Worm (Caenorhabditis elegans): ENCODE data around the gene psr-1.

The psr-1 gene

DNA sequence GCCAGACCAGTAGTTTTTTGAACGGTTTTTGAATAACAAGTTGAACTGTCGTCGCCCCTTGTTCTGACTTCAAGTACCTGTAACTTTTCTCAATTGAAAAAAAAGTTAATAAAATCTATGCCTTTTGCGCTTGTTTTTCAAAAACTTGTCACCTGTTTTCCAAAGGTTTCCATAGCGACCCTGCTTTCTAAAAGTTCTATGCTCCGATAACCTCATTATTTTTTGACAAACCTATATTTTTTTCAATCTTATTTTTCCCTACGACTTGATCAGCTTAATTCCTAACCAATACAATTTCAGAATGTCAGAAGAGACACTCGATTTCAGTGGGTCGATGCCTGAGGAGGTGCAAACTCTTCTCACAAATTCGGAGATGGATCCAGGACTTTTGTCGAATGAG lies 5.7 kb upstream of the psr-1 start, which contains the start of gene F29B9.8:
TSS of gene F29B9.8 (plus strand) at position 301 of the 400 bp plus-strand sequence.
- TF ChIP-seq dao-5 (tag; optimal IDR thresholded peaks at IDR 0.05): no peak

DNA sequence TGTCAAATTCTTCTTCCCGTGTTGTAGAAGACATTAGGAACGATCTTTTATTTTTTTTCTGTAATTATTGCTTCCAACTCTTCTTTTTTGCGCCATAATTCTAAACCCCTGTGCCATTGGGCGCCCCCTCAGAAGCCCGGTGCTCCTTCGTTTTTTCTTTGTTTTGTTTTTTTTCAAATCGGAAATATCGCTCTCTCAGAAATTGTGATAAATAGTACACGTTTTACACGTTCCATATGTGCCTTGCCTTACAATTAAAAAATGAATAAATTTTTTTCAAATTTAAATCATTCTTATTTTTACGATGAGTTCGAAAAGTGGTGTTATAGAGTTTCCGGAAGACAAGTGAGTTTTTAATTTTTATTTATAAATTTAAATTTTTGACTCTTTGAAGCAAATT lies 3.6 kb upstream of the psr-1 start, which contains the start of gene F29B9.7:
TSS of gene F29B9.7 (plus strand) at position 301 of the 400 bp plus-strand sequence.
- no peak for TF ChIP-seq him-1 (tag; optimal IDR thresholded peaks at IDR 0.05)
- TF ChIP-seq dao-5 (tag; optimal IDR thresholded peaks at IDR 0.05): no peak
- TF ChIP-seq W03F9.2 (tag; optimal IDR thresholded peaks at IDR 0.05): no peak

ce11 chrIV:4650624-4651094 lies 2.4 kb upstream of the psr-1 start, which contains the start of gene ubc-9:
ubc-9 (plus strand) TSS chrIV:4651044.
- TF ChIP-seq W03F9.2 (tag; optimal IDR thresholded peaks at IDR 0.05) (peak; percentile 27), dao-5 (tag; optimal IDR thresholded peaks at IDR 0.05) (no peak), him-1 (tag; optimal IDR thresholded peaks at IDR 0.05) (peak; percentile 52)

DNA sequence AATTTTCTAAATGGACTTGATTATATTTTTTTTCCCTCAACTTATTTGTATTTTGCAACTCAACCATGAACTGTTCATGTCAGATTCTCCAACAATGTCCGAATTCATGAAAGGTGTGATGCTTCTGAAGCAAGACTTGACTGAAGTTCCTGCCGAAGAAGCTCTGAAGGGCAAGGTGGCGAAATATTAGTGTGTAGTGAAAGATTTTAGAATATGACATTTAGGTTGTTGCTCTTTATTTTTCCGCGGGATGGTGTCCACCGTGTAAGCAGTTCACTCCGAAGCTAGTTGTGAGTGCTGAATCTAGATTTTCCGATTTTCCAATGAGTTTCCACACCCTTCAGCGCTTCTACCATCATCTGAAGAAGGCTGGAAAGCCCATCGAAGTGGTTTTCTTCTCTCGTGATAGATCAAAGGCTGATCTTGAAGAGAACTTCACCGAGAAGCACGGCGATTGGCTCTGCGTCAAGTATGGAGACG lies 657 bp upstream of the psr-1 start, which contains the start of gene F29B9.5:
TSS of gene F29B9.5 (plus strand) at position 51 of the 480 bp plus-strand sequence.
- no peak for TF ChIP-seq him-1 (tag; optimal IDR thresholded peaks at IDR 0.05)
- no peak for TF ChIP-seq dao-5 (tag; optimal IDR thresholded peaks at IDR 0.05)
- no peak for TF ChIP-seq W03F9.2 (tag; optimal IDR thresholded peaks at IDR 0.05)

DNA sequence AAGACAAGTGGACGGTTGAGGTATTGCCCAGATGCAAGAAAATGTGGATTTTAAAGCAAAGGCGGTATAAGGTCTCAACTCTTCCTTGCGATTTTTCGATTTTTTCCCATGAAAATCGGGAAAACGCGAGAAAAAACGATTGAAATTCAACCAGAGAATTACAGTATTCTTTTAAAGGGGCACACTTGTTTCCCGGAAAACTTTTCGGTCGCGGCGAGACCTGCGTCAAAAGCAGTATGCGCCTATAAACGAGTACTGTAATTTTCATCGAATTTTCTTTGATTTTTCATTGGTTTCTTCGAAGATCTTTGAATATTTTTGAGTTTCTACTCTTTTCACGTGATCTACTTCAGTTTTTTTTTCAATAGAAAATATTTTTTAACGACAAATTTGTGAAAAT lies 646 bp downstream of the psr-1 start:
- TF ChIP-seq dao-5 (tag; optimal IDR thresholded peaks at IDR 0.05) (no peak), W03F9.2 (tag; optimal IDR thresholded peaks at IDR 0.05) (no peak), him-1 (tag; optimal IDR thresholded peaks at IDR 0.05) (no peak)

- TF ChIP-seq W03F9.2 (tag; optimal IDR thresholded peaks at IDR 0.05) (no peak), him-1 (tag; optimal IDR thresholded peaks at IDR 0.05) (no peak), dao-5 (tag; optimal IDR thresholded peaks at IDR 0.05) (no peak)
Measured at ce11 chrIV:4655979-4656378, 2.9 kb downstream of the psr-1 start.

DNA sequence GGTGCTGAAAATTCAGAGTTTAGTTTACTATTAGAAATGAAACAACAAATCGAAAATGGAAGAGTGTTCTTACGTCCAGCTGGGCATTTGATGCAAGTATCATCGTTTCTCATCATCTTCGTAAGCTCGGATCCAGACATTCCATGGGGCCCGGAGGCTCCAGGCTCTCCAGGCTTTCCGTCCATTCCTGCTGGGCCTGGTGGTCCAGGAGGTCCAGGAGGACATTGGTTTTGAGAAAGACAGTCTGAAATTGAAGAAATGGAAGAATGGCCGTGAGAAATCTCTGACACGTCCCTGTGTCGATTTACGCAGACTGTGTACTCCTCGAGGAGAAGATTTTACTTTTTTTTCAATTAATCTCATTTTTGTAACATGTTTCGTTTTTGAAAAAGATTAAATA lies 3.3 kb downstream of the psr-1 start:
- no peak for TF ChIP-seq W03F9.2 (tag; optimal IDR thresholded peaks at IDR 0.05)
- TF ChIP-seq dao-5 (tag; optimal IDR thresholded peaks at IDR 0.05): no peak

DNA sequence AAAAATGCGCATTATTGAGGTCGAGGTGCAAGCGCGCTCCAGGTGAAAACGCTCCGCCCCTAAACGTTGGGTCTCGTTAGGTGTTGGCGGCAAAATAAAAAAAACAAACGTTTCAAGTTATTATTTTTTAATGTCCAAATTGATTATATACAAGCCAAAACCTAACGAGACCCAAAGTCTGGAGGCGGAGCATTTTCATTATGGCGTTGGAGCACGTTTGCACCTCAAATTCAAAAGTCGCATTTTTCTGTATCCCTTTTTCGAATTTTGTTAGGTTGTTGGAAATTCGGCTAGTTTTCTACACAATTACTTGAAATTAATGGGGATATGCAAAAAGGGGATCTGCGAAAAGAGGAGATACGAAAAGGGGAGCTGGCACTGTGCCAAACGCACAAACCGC lies 4.8 kb downstream of the psr-1 start, which contains the start of gene col-111:
TSS of gene col-111 (minus strand) at position 101 of the 400 bp plus-strand sequence.
- TF ChIP-seq dao-5 (tag; optimal IDR thresholded peaks at IDR 0.05): no peak
- TF ChIP-seq W03F9.2 (tag; optimal IDR thresholded peaks at IDR 0.05): no peak
- TF ChIP-seq him-1 (tag; optimal IDR thresholded peaks at IDR 0.05): no peak

DNA sequence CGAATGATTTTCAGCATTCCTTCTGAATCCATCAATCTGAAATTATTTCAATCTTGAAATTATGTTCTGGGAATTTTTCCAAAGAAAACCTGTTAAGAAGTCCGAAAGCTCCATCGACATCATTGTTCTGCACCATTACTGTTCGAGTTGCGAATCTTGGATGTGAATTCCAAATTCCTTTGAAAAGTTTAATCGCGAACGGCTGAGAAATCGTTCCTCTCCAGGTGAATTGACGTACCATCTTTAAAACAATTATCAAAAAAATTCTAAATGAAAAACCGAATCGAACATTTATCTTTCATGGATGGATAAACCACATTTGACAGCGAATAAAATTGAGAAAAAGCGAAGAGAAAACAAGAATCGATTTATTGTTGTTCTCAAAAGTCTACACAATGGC lies 6.2 kb downstream of the psr-1 start, which contains the start of gene mrps-21:
TSS of gene mrps-21 (minus strand) at position 241 of the 400 bp plus-strand sequence.
- TF ChIP-seq W03F9.2 (tag; optimal IDR thresholded peaks at IDR 0.05): no peak
- no peak for TF ChIP-seq dao-5 (tag; optimal IDR thresholded peaks at IDR 0.05)
- no peak for TF ChIP-seq him-1 (tag; optimal IDR thresholded peaks at IDR 0.05)

DNA sequence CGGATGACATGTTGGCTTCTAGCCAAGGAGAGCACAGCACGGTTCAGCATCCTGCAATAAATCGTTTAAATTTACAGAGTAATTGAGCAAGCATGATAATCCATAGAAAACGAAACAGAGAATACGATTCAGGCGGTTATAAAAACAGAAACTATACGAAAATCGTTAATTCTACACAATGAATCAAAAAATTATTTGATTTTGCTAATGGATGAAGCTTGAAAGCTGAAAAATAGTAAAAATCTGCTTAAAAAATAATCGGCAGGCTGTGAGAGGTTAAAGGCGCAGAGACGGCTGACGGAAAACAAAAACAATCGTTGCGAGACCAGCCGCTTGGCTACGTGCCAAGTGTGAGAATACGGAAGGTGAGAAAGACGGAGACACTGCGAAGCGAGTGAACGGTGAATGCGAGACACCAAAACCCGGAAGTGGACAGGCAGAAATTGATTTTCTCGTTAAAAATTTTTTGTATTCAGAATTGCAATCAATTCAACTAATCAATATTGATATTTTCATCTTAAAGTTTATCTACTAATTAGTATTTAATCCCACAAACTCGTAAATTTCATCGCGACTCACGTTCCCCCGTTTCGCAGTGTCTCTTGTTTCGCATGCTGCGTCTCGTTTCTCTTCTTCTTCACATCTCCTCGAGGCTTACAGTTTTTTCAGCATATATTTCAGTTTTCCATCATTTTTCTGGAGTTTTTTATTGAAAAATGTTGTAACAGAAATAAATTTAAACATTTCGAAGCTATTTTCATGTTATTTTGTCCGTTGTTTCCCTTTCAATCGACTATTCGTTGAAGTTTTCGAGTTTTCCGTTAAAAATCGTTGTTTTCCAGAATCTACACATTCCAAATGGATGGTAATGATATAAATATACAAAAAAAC lies 7.3 kb downstream of the psr-1 start, which contains the start of the genes F29B9.11 and jmjd-1.2:
TSS of gene F29B9.11 (minus strand) at position 51 of the 891 bp plus-strand sequence.
TSS of gene jmjd-1.2 (plus strand) at position 841 of the 891 bp plus-strand sequence.
- TF ChIP-seq him-1 (tag; optimal IDR thresholded peaks at IDR 0.05) (peak; percentile 39), dao-5 (tag; optimal IDR thresholded peaks at IDR 0.05) (no peak), W03F9.2 (tag; optimal IDR thresholded peaks at IDR 0.05) (peak; percentile 93)

- TF ChIP-seq him-1 (tag; optimal IDR thresholded peaks at IDR 0.05): no peak
- no peak for TF ChIP-seq W03F9.2 (tag; optimal IDR thresholded peaks at IDR 0.05)
- TF ChIP-seq dao-5 (tag; optimal IDR thresholded peaks at IDR 0.05): no peak
Measured at ce11 chrIV:4665079-4665478, 12.0 kb downstream of the psr-1 start, which contains the start of gene F29B9.1. F29B9.1 (plus strand) TSS chrIV:4665379.

- TF ChIP-seq dao-5 (tag; optimal IDR thresholded peaks at IDR 0.05) (no peak), him-1 (tag; optimal IDR thresholded peaks at IDR 0.05) (no peak), W03F9.2 (tag; optimal IDR thresholded peaks at IDR 0.05) (no peak)
Measured at ce11 chrIV:4667383-4667782, 14.3 kb downstream of the psr-1 start.

- TF ChIP-seq dao-5 (tag; optimal IDR thresholded peaks at IDR 0.05): no peak
- no peak for TF ChIP-seq W03F9.2 (tag; optimal IDR thresholded peaks at IDR 0.05)
- TF ChIP-seq him-1 (tag; optimal IDR thresholded peaks at IDR 0.05): no peak
Measured at ce11 chrIV:4667835-4668234, 14.8 kb downstream of the psr-1 start.

DNA sequence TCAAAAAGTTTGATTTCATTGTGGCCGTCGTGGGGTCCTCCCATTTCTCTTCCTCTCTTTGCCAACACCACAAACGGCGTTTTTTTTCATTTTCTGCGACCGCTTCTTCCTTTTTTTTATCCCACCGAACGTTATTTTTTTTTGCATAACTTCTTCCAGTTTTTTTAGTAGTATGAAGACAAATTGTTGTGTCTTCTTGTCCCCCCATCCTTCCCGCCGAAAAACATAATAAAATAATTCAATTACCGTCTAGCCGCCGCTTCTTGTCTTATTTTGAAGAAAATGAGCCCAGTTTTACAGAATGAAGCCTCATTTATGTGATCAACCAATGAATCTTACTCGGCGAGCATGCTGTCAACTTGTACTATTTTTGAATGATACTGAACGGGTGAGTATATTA lies 16.2 kb downstream of the psr-1 start, which contains the start of gene F29B9.12:
TSS of gene F29B9.12 (plus strand) at position 301 of the 400 bp plus-strand sequence.
- TF ChIP-seq dao-5 (tag; optimal IDR thresholded peaks at IDR 0.05): no peak
- TF ChIP-seq W03F9.2 (tag; optimal IDR thresholded peaks at IDR 0.05): no peak
- no peak for TF ChIP-seq him-1 (tag; optimal IDR thresholded peaks at IDR 0.05)
